Fruit fly (Drosophila melanogaster): Measurements from ENCODE around the gene CG13996.

dm6 chr2L:6000065-6000464 is 20.6 kb upstream of the CG13996 start, which contains the start of gene Tsp26A:
- TF ChIP-seq br (GFP tag; optimal IDR thresholded peaks at IDR 0.05) (no peak), N (GFP tag; optimal IDR thresholded peaks at IDR 0.05) (no peak), Vsx2 (GFP tag; optimal IDR thresholded peaks at IDR 0.05; ENCODE audit: partially characterized antibody) (no peak), woc (GFP tag; optimal IDR thresholded peaks at IDR 0.05) (no peak), ey (GFP tag; optimal IDR thresholded peaks at IDR 0.05) (no peak)
